Fruit fly (Drosophila melanogaster): ENCODE results near the gene ND-ACP.

Gene ND-ACP

DNA sequence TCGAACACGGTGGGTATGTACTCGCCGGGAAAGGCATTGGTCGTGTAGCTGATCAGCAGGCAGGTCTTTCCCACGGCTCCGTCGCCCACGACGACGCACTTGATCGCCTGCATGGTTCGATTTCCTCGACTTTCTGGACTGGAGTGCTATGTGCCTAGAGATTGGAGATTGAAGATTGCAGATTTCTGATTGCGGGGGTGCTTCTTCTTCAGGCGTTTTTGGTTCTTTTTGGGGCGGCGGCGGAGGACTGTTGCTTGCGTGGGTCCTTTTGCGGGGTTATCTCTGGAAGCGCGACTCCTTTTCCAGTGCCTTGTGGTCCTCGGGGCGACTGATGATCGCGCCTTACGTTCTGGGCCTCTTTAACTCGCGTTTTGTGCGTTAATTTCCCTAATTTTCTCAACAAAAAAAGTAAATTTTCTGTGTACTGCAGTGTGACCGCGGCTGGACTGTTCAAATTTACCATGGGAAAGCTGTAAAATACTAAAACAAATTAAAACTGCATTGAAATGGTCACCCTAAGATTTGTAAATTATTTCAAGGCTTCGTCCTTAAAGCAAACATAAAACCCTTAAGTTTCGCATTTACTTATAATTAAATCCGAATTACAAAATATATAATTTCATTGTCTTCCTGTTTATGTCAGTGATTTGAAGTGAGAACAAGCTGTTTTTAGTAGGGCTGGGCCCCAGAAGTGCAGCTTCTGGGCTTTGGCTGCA, 27.4 kb upstream of the ND-ACP start, which contains the start of the genes Rac1 and Acat2 (continued):
- TF ChIP-seq dpn (GFP tag; optimal IDR thresholded peaks at IDR 0.05) (peak in 1 of 2 experiments; percentile 11), CG17802 (tag; optimal IDR thresholded peaks at IDR 0.05) (peak; percentile 33), CG14667 (GFP tag; IDR thresholded peaks at IDR 0.05) (no peak), YL-1 (GFP tag; optimal IDR thresholded peaks at IDR 0.05) (peak; percentile 90), Med (GFP tag) (peak; percentile 62)

DNA sequence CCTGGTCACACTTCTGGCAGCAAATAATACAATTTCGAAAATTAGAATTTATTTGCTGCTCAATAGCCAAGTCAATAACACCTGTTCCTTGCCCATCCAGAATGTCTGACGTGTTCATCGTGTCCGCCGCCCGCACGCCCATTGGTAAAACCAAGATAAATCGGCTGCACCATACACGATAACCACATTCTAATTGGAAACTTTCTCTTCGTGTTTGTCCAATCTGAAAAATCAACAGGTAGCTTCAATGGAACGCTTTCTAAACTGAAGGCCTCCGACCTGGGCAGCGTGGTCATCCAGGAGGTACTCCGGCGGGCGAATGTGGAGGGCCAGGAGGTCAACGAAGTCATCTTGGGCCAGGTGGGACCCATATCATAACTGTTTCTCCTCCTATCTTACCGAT, 26.8 kb upstream of the ND-ACP start:
- TF ChIP-seq Elba2 (GFP tag; optimal IDR thresholded peaks at IDR 0.05): peak; percentile 93
- TF ChIP-seq sisA (GFP tag; IDR thresholded peaks at IDR 0.05): no peak
- peak; percentile 65 for TF ChIP-seq scrt (GFP tag; optimal IDR thresholded peaks at IDR 0.05)
- TF ChIP-seq pnt (GFP tag; optimal IDR thresholded peaks at IDR 0.05): no peak
- no peak for TF ChIP-seq cas (GFP tag; IDR thresholded peaks at IDR 0.05)
- TF ChIP-seq fd64A (GFP tag; optimal IDR thresholded peaks at IDR 0.05): no peak
- TF ChIP-seq CG4707 (GFP tag; optimal IDR thresholded peaks at IDR 0.05): no peak
- no peak for TF ChIP-seq CG12219 (GFP tag; optimal IDR thresholded peaks at IDR 0.05)
- TF ChIP-seq al (GFP tag; IDR thresholded peaks at IDR 0.05): no peak
- no peak for TF ChIP-seq CG7786 (GFP tag; optimal IDR thresholded peaks at IDR 0.05)
- TF ChIP-seq YL-1 (GFP tag; optimal IDR thresholded peaks at IDR 0.05): peak; percentile 67
- no peak for TF ChIP-seq PHDP (tag; optimal IDR thresholded peaks at IDR 0.05)
- no peak for TF ChIP-seq Hr78 (GFP tag; optimal IDR thresholded peaks at IDR 0.05)
- no peak for TF ChIP-seq CG18599 (GFP tag; optimal IDR thresholded peaks at IDR 0.05)
- TF ChIP-seq CG4617 (GFP tag; optimal IDR thresholded peaks at IDR 0.05; ENCODE audit: borderline replicate concordance): peak; percentile 7
- TF ChIP-seq cg (GFP tag; optimal IDR thresholded peaks at IDR 0.05): no peak
- peak; percentile 17; the same call in 1 of the 2 replicates for TF ChIP-seq bbx (GFP tag; IDR thresholded peaks at IDR 0.05; ENCODE audit: partially characterized antibody)
- peak; percentile 97 for TF ChIP-seq kah (GFP tag; optimal IDR thresholded peaks at IDR 0.05)
- no peak for TF ChIP-seq bcd (GFP tag; optimal IDR thresholded peaks at IDR 0.05)
- TF ChIP-seq CG6272 (GFP tag; IDR thresholded peaks at IDR 0.05): no peak
- TF ChIP-seq tap (tag; optimal IDR thresholded peaks at IDR 0.05): no peak
- TF ChIP-seq CG10321 (GFP tag; IDR thresholded peaks at IDR 0.05): no peak
- TF ChIP-seq Taf1 (GFP tag; IDR thresholded peaks at IDR 0.05): no peak
- peak; percentile 52 to 95 for TF ChIP-seq insv (GFP tag; optimal IDR thresholded peaks at IDR 0.05)
- TF ChIP-seq Adf1 (GFP tag; IDR thresholded peaks at IDR 0.05): no peak
- TF ChIP-seq CG14710 (tag; optimal IDR thresholded peaks at IDR 0.05): no peak
- TF ChIP-seq CG11560 (tag; IDR thresholded peaks at IDR 0.05): no peak
- TF ChIP-seq CG2202 (tag; optimal IDR thresholded peaks at IDR 0.05): no peak
- no peak for TF ChIP-seq sc (optimal IDR thresholded peaks at IDR 0.05)
- no peak for TF ChIP-seq sc (GFP tag; optimal IDR thresholded peaks at IDR 0.05)
- TF ChIP-seq Bteb2 (GFP tag; optimal IDR thresholded peaks at IDR 0.05): no peak

DNA sequence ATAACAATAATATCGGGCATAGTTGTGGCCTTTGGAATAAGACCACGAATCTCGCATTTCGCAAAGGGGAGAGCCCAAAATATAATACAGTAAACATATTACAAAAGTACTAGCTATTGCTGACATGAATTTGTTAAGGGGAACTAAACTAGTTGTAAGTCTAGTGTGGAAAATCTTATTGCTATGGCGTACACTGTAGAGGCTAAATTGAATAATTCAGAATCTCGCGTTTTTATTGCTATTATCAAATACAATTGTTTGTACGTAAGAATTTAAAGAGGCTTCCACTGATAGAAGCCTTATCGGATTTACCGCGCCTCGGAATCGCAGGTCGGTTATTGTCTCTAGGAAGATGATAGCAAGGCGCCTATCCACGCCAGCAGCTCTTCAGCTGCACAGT, 24.4 kb upstream of the ND-ACP start:
- TF ChIP-seq so (GFP tag; IDR thresholded peaks at IDR 0.05) (no peak), pan (optimal IDR thresholded peaks at IDR 0.05) (no peak), pan (GFP tag; optimal IDR thresholded peaks at IDR 0.05 in 1 of 2, IDR thresholded peaks at IDR 0.05 in 1 of 2) (no peak), CG1832 (GFP tag; optimal IDR thresholded peaks at IDR 0.05) (no peak), Pdp1 (GFP tag; optimal IDR thresholded peaks at IDR 0.05) (peak in 1 of 2 experiments; percentile 2), sug (tag; optimal IDR thresholded peaks at IDR 0.05) (peak; percentile 9), HmgD (GFP tag; optimal IDR thresholded peaks at IDR 0.05) (no peak), CG16779 (GFP tag; IDR thresholded peaks at IDR 0.05) (no peak), CG10979 (tag; optimal IDR thresholded peaks at IDR 0.05) (no peak), Dref (GFP tag; IDR thresholded peaks at IDR 0.05) (no peak), knrl (GFP tag; IDR thresholded peaks at IDR 0.05; ENCODE audit: partially characterized antibody) (no peak), slp2 (GFP tag; optimal IDR thresholded peaks at IDR 0.05) (no peak), Dek (tag; optimal IDR thresholded peaks at IDR 0.05) (no peak), jigr1 (GFP tag; IDR thresholded peaks at IDR 0.05) (no peak), TFAM (GFP tag; optimal IDR thresholded peaks at IDR 0.05) (no peak)
